Worm (Caenorhabditis elegans) whole organism, young adult: ENCODE results near the gene ZK1086.2.

ENCODE experiments used
- B0261.1 ChIP-seq: sonication (generic microtip); optimal IDR thresholded peaks from 2 replicates; lab custom pipeline; 2016; ENCODE audit warnings: mild to moderate bottlenecking, missing genetic modification characterization, moderate library complexity, missing compliant biosample characterization
- B0336.3 ChIP-seq: fragments of 200-800 bp; sonication (Bioruptor generic); IDR thresholded peaks from 2 replicates; pipeline ENCODE4 v1.3.6; 2022; ENCODE audit warnings: missing genetic modification characterization, missing compliant biosample characterization
- C06A6.2 ChIP-seq: fragments of 200-800 bp; sonication (Bioruptor generic); conservative IDR thresholded peaks from 2 replicates; pipeline ENCODE4 v1.3.6; 2022; ENCODE audit warnings: missing genetic modification characterization, missing compliant biosample characterization
- C17E4.6 ChIP-seq: fragments of 200-800 bp; sonication (Bioruptor generic); IDR thresholded peaks from 2 replicates; pipeline ENCODE4 v1.3.6; 2022; ENCODE audit warnings: missing genetic modification reagents, missing genetic modification characterization, missing compliant biosample characterization
- D2030.7 ChIP-seq: fragments of 200-800 bp; sonication (Bioruptor generic); IDR thresholded peaks from 2 replicates; pipeline ENCODE4 v1.3.6; 2022; ENCODE audit warnings: missing genetic modification reagents, missing genetic modification characterization, missing compliant biosample characterization
- F10E7.11 ChIP-seq: sonication (generic microtip); optimal IDR thresholded peaks from 2 replicates; lab custom pipeline; 2017; ENCODE audit warnings: mild to moderate bottlenecking, missing genetic modification characterization, moderate library complexity, missing compliant biosample characterization
- F57A8.1 ChIP-seq: fragments of 200-800 bp; sonication (Bioruptor generic); optimal IDR thresholded peaks from 2 replicates; lab custom pipeline; 2018; ENCODE audit warnings: mild to moderate bottlenecking, missing genetic modification characterization, moderate library complexity, missing compliant biosample characterization
- K12H6.12 ChIP-seq: fragments of 200-800 bp; sonication (Bioruptor generic); optimal IDR thresholded peaks from 2 replicates; lab custom pipeline; 2018; ENCODE audit warnings: mild to moderate bottlenecking, missing genetic modification characterization, missing compliant biosample characterization
- T26A5.8 ChIP-seq: sonication (generic microtip); optimal IDR thresholded peaks from 2 replicates; lab custom pipeline; 2016; ENCODE audit warnings: missing genetic modification characterization, missing compliant biosample characterization
- ZK185.1 ChIP-seq: sonication (generic microtip); optimal IDR thresholded peaks from 2 replicates; lab custom pipeline; 2016; ENCODE audit warnings: mild to moderate bottlenecking, missing genetic modification characterization, missing compliant biosample characterization; ENCODE audit not compliant: poor library complexity, severe bottlenecking
- ama-1 ChIP-seq, 3 experiments: fragments of 150-350 bp in 1 of 3; sonication (generic microtip) in 2 of 3; optimal IDR thresholded peaks; 2 replicates each; lab custom pipeline; 2014 to 2018; ENCODE audit warnings: missing biosample characterization in 2 of 3, missing genetic modification characterization in 2 of 3, missing genetic modification reagents in 2 of 3
- attf-3 ChIP-seq: fragments of 200-800 bp; sonication (Bioruptor generic); conservative IDR thresholded peaks from 2 replicates; pipeline ENCODE4 v1.3.6; 2022; ENCODE audit warnings: missing genetic modification reagents, missing genetic modification characterization, missing compliant biosample characterization
- attf-5 ChIP-seq: fragments of 200-800 bp; sonication (Bioruptor generic); optimal IDR thresholded peaks from 2 replicates; lab custom pipeline; 2018; ENCODE audit warnings: mild to moderate bottlenecking, missing genetic modification characterization, missing compliant biosample characterization
- attf-6 ChIP-seq: fragments of 200-800 bp; sonication (Bioruptor generic); IDR thresholded peaks from 2 replicates; pipeline ENCODE4 v1.3.6; 2022; ENCODE audit warnings: missing genetic modification reagents, missing genetic modification characterization, missing compliant biosample characterization
- ceh-100 ChIP-seq: fragments of 200-800 bp; sonication (Bioruptor generic); IDR thresholded peaks from 2 replicates; pipeline ENCODE4 v1.3.6; 2022; ENCODE audit warnings: missing genetic modification reagents, missing genetic modification characterization, missing compliant biosample characterization
- ceh-27 ChIP-seq: fragments of 200-800 bp; sonication (Bioruptor generic); optimal IDR thresholded peaks from 2 replicates; lab custom pipeline; 2018; ENCODE audit warnings: mild to moderate bottlenecking, missing genetic modification characterization, moderate library complexity, missing compliant biosample characterization
- ceh-79 ChIP-seq: sonication (generic microtip); optimal IDR thresholded peaks from 2 replicates; lab custom pipeline; 2017; ENCODE audit warnings: mild to moderate bottlenecking, missing genetic modification characterization, missing compliant biosample characterization
- die-1 ChIP-seq: sonication (generic microtip); optimal IDR thresholded peaks from 2 replicates; lab custom pipeline; 2016; ENCODE audit warnings: missing genotype, mild to moderate bottlenecking, missing genetic modification characterization, missing compliant biosample characterization
- dox-1 ChIP-seq: fragments of 200-800 bp; sonication (Bioruptor generic); IDR thresholded peaks from 2 replicates; pipeline ENCODE4 v1.3.6; 2022; ENCODE audit warnings: missing genetic modification reagents, missing genetic modification characterization, missing compliant biosample characterization
- dpl-1 ChIP-seq: fragments of 150-350 bp; optimal IDR thresholded peaks from 2 replicates; lab custom pipeline; 2014; ENCODE audit warnings: missing biosample characterization, missing genetic modification reagents, missing genetic modification characterization
- egl-44 ChIP-seq: fragments of 200-800 bp; sonication (Bioruptor generic); IDR thresholded peaks from 2 replicates; pipeline ENCODE4 v1.3.6; 2022; ENCODE audit warnings: missing genetic modification reagents, missing genetic modification characterization, missing compliant biosample characterization
- egrh-3 ChIP-seq: fragments of 200-800 bp; sonication (Bioruptor generic); IDR thresholded peaks from 2 replicates; pipeline ENCODE4 v1.3.6; 2022; ENCODE audit warnings: missing genetic modification reagents, missing genetic modification characterization, missing compliant biosample characterization
- ekl-4 ChIP-seq: fragments of 200-800 bp; sonication (Bioruptor generic); IDR thresholded peaks from 2 replicates; pipeline ENCODE4 v1.3.6; 2022; ENCODE audit warnings: missing genetic modification reagents, missing genetic modification characterization, missing compliant biosample characterization
- him-1 ChIP-seq: sonication (generic microtip); optimal IDR thresholded peaks from 2 replicates; lab custom pipeline; 2016; ENCODE audit warnings: missing genotype, missing genetic modification reagents, missing genetic modification characterization, missing compliant biosample characterization
- hmg-20 ChIP-seq: fragments of 200-800 bp; sonication (Bioruptor generic); IDR thresholded peaks from 2 replicates; pipeline ENCODE4 v1.3.6; 2022; ENCODE audit warnings: missing genetic modification reagents, missing genetic modification characterization, missing compliant biosample characterization
- hrde-1 ChIP-seq: sonication (generic microtip); optimal IDR thresholded peaks from 2 replicates; lab custom pipeline; 2016; ENCODE audit warnings: missing genetic modification characterization, mild to moderate bottlenecking, missing compliant biosample characterization, moderate library complexity, missing genotype, missing genetic modification reagents, borderline replicate concordance
- lin-26 ChIP-seq: fragments of 200-800 bp; sonication (Bioruptor generic); IDR thresholded peaks from 2 replicates; pipeline ENCODE4 v1.3.6; 2022; ENCODE audit warnings: missing genetic modification reagents, missing genetic modification characterization, missing compliant biosample characterization
- lin-54 ChIP-seq: fragments of 200-800 bp; sonication (Bioruptor generic); optimal IDR thresholded peaks from 2 replicates; lab custom pipeline; 2018; ENCODE audit warnings: mild to moderate bottlenecking, missing genetic modification characterization, missing compliant biosample characterization
- lsy-27 ChIP-seq: sonication (generic microtip); optimal IDR thresholded peaks from 2 replicates; lab custom pipeline; 2017; ENCODE audit warnings: missing genetic modification characterization, mild to moderate bottlenecking, missing compliant biosample characterization, antibody characterized with exemption, missing genotype, borderline replicate concordance; ENCODE audit not compliant: insufficient read depth
- mes-4 ChIP-seq: sonication (generic microtip); optimal IDR thresholded peaks from 2 replicates; lab custom pipeline; 2016; ENCODE audit warnings: missing genotype, missing genetic modification characterization, missing compliant biosample characterization
- mxl-1 ChIP-seq: sonication (generic microtip); optimal IDR thresholded peaks from 2 replicates; lab custom pipeline; 2016; ENCODE audit warnings: missing genetic modification characterization, missing compliant biosample characterization
- nhr-120 ChIP-seq: fragments of 200-800 bp; sonication (Bioruptor generic); IDR thresholded peaks from 2 replicates; pipeline ENCODE4 v1.3.6; 2022; ENCODE audit warnings: missing genetic modification characterization, missing compliant biosample characterization
- rcor-1 ChIP-seq: fragments of 200-800 bp; sonication (Bioruptor generic); IDR thresholded peaks from 2 replicates; pipeline ENCODE4 v1.3.6; 2022; ENCODE audit warnings: missing genetic modification reagents, missing genetic modification characterization, missing compliant biosample characterization
- repo-1 ChIP-seq: sonication (generic microtip); optimal IDR thresholded peaks from 2 replicates; lab custom pipeline; 2017; ENCODE audit warnings: mild to moderate bottlenecking, missing genetic modification characterization, missing compliant biosample characterization
- rpc-1 ChIP-seq, 2 experiments: fragments of 150-350 bp in 1 of 2; sonication (generic microtip) in 1 of 2; optimal IDR thresholded peaks; 2 replicates each; lab custom pipeline; 2014 to 2018; ENCODE audit warnings: missing biosample characterization in 1 of 2, missing genetic modification characterization in 1 of 2, missing genetic modification reagents in 1 of 2, missing genotype in 1 of 2
- snpc-1.1 ChIP-seq: sonication (generic microtip); optimal IDR thresholded peaks from 2 replicates; lab custom pipeline; 2017; ENCODE audit warnings: missing genetic modification characterization, mild to moderate bottlenecking, missing compliant biosample characterization, antibody characterized with exemption, moderate library complexity, missing genotype, missing genetic modification reagents; ENCODE audit not compliant: insufficient read depth
- snpc-1.3 ChIP-seq: sonication (generic microtip); optimal IDR thresholded peaks from 2 replicates; lab custom pipeline; 2017; ENCODE audit warnings: missing genetic modification characterization, mild to moderate bottlenecking, missing compliant biosample characterization, antibody characterized with exemption, moderate library complexity, missing genotype, missing genetic modification reagents; ENCODE audit not compliant: insufficient read depth
- somi-1 ChIP-seq: fragments of 200-800 bp; sonication (Bioruptor generic); optimal IDR thresholded peaks from 2 replicates; lab custom pipeline; 2018; ENCODE audit warnings: mild to moderate bottlenecking, missing genetic modification characterization, missing compliant biosample characterization
- tbp1 ChIP-seq: fragments of 200-800 bp; sonication (Bioruptor generic); optimal IDR thresholded peaks from 2 replicates; lab custom pipeline; 2018; ENCODE audit warnings: mild to moderate bottlenecking, missing genetic modification characterization, missing compliant biosample characterization
- tbx-9 ChIP-seq: sonication (generic microtip); optimal IDR thresholded peaks from 2 replicates; lab custom pipeline; 2016; ENCODE audit warnings: borderline replicate concordance, missing genetic modification characterization, inconsistent platforms, missing compliant biosample characterization
- unc-62 ChIP-seq: fragments of 150-350 bp; optimal IDR thresholded peaks from 2 replicates; lab custom pipeline; 2014; ENCODE audit warnings: missing biosample characterization, missing genetic modification reagents, missing genetic modification characterization
- ztf-18 ChIP-seq: sonication (generic microtip); optimal IDR thresholded peaks from 2 replicates; lab custom pipeline; 2016; ENCODE audit warnings: missing genotype, mild to moderate bottlenecking, missing genetic modification characterization, missing compliant biosample characterization
- ztf-25 ChIP-seq: fragments of 200-800 bp; sonication (Bioruptor generic); IDR thresholded peaks from 2 replicates; pipeline ENCODE4 v1.3.6; 2022; ENCODE audit warnings: missing genetic modification reagents, missing genetic modification characterization, missing compliant biosample characterization
- ztf-3 ChIP-seq: fragments of 200-800 bp; sonication (Bioruptor generic); optimal IDR thresholded peaks from 2 replicates; lab custom pipeline; 2018; ENCODE audit warnings: mild to moderate bottlenecking, missing genetic modification characterization, missing compliant biosample characterization

ZK1086.2 gene

ce11 chrX:13782074-13782462 is 11.4 kb downstream of the ZK1086.2 start (continued):
- TF ChIP-seq attf-5 (GFP tag; lab: Kevin White, UChicago) (peak; percentile 22), him-1 (tag; lab: Kevin White, UChicago) (peak; percentile 74), unc-62 (GFP tag; lab: Kevin White, UChicago) (no peak), F57A8.1 (GFP tag; lab: Kevin White, UChicago) (peak; percentile 51)

- TF ChIP-seq snpc-1.1 (tag; lab: Kevin White, UChicago) (peak; percentile 23), ztf-18 (peak; percentile 36), snpc-1.3 (tag; lab: Kevin White, UChicago) (peak; percentile 66), tbx-9 (tag; lab: Kevin White, UChicago) (no peak), dpl-1 (GFP tag; lab: Kevin White, UChicago) (no peak), lsy-27 (tag; lab: Kevin White, UChicago) (peak; percentile 47), lin-26 (GFP tag; lab: Robert Waterston, UW) (peak; percentile 91), F10E7.11 (tag; lab: Kevin White, UChicago) (peak; percentile 4), mxl-1 (peak; percentile 86), ztf-25 (GFP tag; lab: Robert Waterston, UW) (peak; percentile 69; the same call in 1 of the 2 replicates), die-1 (tag; lab: Kevin White, UChicago) (peak; percentile 90), rpc-1 (optimal IDR thresholded peaks at IDR 0.05; lab: Kevin White, UChicago) (peak; percentile 92), rpc-1 (tag; optimal IDR thresholded peaks at IDR 0.05; lab: Kevin White, UChicago) (peak; percentile 76), egl-44 (peak; percentile 54; the same call in 1 of the 2 replicates), egrh-3 (GFP tag; lab: Robert Waterston, UW) (0 out of 2 replicates have a peak, but pooled peaks have one; percentile 11), mes-4 (peak; percentile 44), rcor-1 (GFP tag; lab: Robert Waterston, UW) (peak; percentile 48; the same call in 1 of the 2 replicates), ceh-100 (peak; percentile 60; the same call in 1 of the 2 replicates), B0261.1 (tag; lab: Kevin White, UChicago) (peak; percentile 91), C06A6.2 (0 out of 2 replicates have a peak, but pooled peaks have one; percentile 37), lin-54 (GFP tag; lab: Kevin White, UChicago) (peak; percentile 34), B0336.3 (GFP tag; lab: Robert Waterston, UW) (no peak), somi-1 (GFP tag; lab: Kevin White, UChicago) (peak; percentile 33), K12H6.12 (tag; lab: Kevin White, UChicago) (peak; percentile 21), ekl-4 (GFP tag; lab: Robert Waterston, UW) (peak; percentile 43; the same call in 1 of the 2 replicates), ZK185.1 (tag; lab: Kevin White, UChicago) (peak; percentile 54), dox-1 (GFP tag; lab: Robert Waterston, UW) (peak; percentile 76; the same call in 1 of the 2 replicates), D2030.7 (peak; percentile 70), attf-3 (GFP tag; lab: Robert Waterston, UW) (no peak), ceh-27 (GFP tag; lab: Kevin White, UChicago) (peak; percentile 7), ztf-3 (no peak), attf-6 (GFP tag; lab: Robert Waterston, UW) (no peak), ceh-79 (tag; lab: Kevin White, UChicago) (no peak), nhr-120 (GFP tag; lab: Robert Waterston, UW) (0 out of 2 replicates have a peak, but pooled peaks have one; percentile 64), repo-1 (tag; lab: Kevin White, UChicago) (no peak), tbp1 (peak; percentile 91), T26A5.8 (tag; lab: Kevin White, UChicago) (no peak), C17E4.6 (peak; percentile 47; the same call in 1 of the 2 replicates), hrde-1 (tag; lab: Kevin White, UChicago) (no peak), hmg-20 (GFP tag; lab: Robert Waterston, UW) (peak; percentile 44; the same call in 1 of the 2 replicates), ama-1 (optimal IDR thresholded peaks at IDR 0.05; lab: Kevin White, UChicago) (no peak), ama-1 (GFP tag; optimal IDR thresholded peaks at IDR 0.05; lab: Kevin White, UChicago) (peak in 1 of 2 experiments; percentile 50)
Observed at ce11 chrX:13781445-13782073, 11.9 kb downstream of the ZK1086.2 start.
